Worm (Caenorhabditis elegans) whole organism, L1 larva: ENCODE results near the gene C24H11.1.
A peak's percentile ranks its signal among the peaks of the same experiment; 100 is the strongest.

Experiments
- C04F5.9 ChIP-seq: sonication (generic microtip); optimal IDR thresholded peaks from 2 replicates; lab custom pipeline; 2016; ENCODE audit warnings: missing genetic modification characterization, missing compliant biosample characterization
- C16A3.4 ChIP-seq: fragments of 150-350 bp; optimal IDR thresholded peaks from 2 replicates; lab custom pipeline; 2014; ENCODE audit warnings: missing biosample characterization, missing genetic modification characterization
- F16B12.6 ChIP-seq: fragments of 150-350 bp; optimal IDR thresholded peaks from 2 replicates; lab custom pipeline; 2014; ENCODE audit warnings: missing biosample characterization, missing genetic modification characterization
- Y116A8C.19 ChIP-seq: sonication (generic microtip); optimal IDR thresholded peaks from 2 replicates; lab custom pipeline; 2016; ENCODE audit warnings: missing compliant biosample characterization, missing genetic modification characterization, borderline replicate concordance
- ceh-63 ChIP-seq: fragments of 200-800 bp; sonication (Bioruptor generic); optimal IDR thresholded peaks from 2 replicates; lab custom pipeline; 2018; ENCODE audit warnings: mild to moderate bottlenecking, missing genetic modification characterization, missing compliant biosample characterization
- ceh-88 ChIP-seq: fragments of 200-800 bp; sonication (Bioruptor generic); IDR thresholded peaks from 2 replicates; pipeline ENCODE4 v1.3.6; 2022; ENCODE audit warnings: missing genetic modification characterization, missing compliant biosample characterization
- ceh-90 ChIP-seq: sonication (generic microtip); optimal IDR thresholded peaks from 2 replicates; lab custom pipeline; 2016; ENCODE audit warnings: missing genetic modification characterization, missing compliant biosample characterization
- dsc-1 ChIP-seq: sonication (generic microtip); optimal IDR thresholded peaks from 2 replicates; lab custom pipeline; 2016; ENCODE audit warnings: mild to moderate bottlenecking, missing genetic modification characterization, missing compliant biosample characterization
- efl-1 ChIP-seq, 4 experiments: fragments of 150-350 bp; optimal IDR thresholded peaks in 3 of 4; peaks in 1 of 4; 1 replicate in 1 of 4; 2 replicates in 3 of 4; lab custom pipeline; 2014; ENCODE audit warnings: missing biosample characterization in 2 of 4, missing genetic modification characterization in 2 of 4, missing genetic modification reagents in 2 of 4
- elt-2 ChIP-seq: sonication (generic microtip); optimal IDR thresholded peaks from 2 replicates; lab custom pipeline; 2016; ENCODE audit warnings: missing genetic modification characterization, mild to moderate bottlenecking, inconsistent platforms, missing compliant biosample characterization, missing genetic modification reagents
- elt-3 ChIP-seq, 6 experiments: fragments of 150-350 bp in 1 of 6; sonication (generic microtip); optimal IDR thresholded peaks; 2 replicates each; lab custom pipeline; 2017 to 2018; ENCODE audit warnings: missing biosample characterization in 6 of 6, missing genetic modification characterization in 6 of 6, inconsistent platforms in 1 of 6
- fkh-10 ChIP-seq: sonication (generic microtip); optimal IDR thresholded peaks from 2 replicates; lab custom pipeline; 2017; ENCODE audit warnings: missing biosample characterization, missing genetic modification reagents, missing genetic modification characterization
- fkh-4 ChIP-seq: sonication (generic microtip); optimal IDR thresholded peaks from 2 replicates; lab custom pipeline; 2016; ENCODE audit warnings: missing compliant biosample characterization, missing genetic modification characterization, borderline replicate concordance
- grh-1 ChIP-seq: fragments of 200-800 bp; sonication (Bioruptor generic); IDR thresholded peaks from 2 replicates; pipeline ENCODE4 v1.3.6; 2022; ENCODE audit warnings: missing genetic modification reagents, missing genetic modification characterization, missing compliant biosample characterization
- hlh-4 ChIP-seq: sonication (generic microtip); optimal IDR thresholded peaks from 2 replicates; lab custom pipeline; 2016; ENCODE audit warnings: mild to moderate bottlenecking, missing genetic modification characterization, missing compliant biosample characterization
- hpl-2 ChIP-seq: fragments of 150-350 bp; optimal IDR thresholded peaks from 2 replicates; lab custom pipeline; 2014; ENCODE audit warnings: missing biosample characterization, missing genetic modification reagents, missing genetic modification characterization
- lin-14 ChIP-seq: fragments of 200-800 bp; sonication (Bioruptor generic); optimal IDR thresholded peaks from 2 replicates; lab custom pipeline; 2018; ENCODE audit warnings: mild to moderate bottlenecking, missing genetic modification characterization, moderate library complexity, missing compliant biosample characterization
- lin-35 ChIP-seq, 2 experiments: fragments of 150-350 bp; optimal IDR thresholded peaks; 2 replicates each; lab custom pipeline; 2014; ENCODE audit warnings: missing biosample characterization in 2 of 2, missing genetic modification characterization in 2 of 2, missing genetic modification reagents in 2 of 2
- mab-9 ChIP-seq: fragments of 200-800 bp; sonication (Bioruptor generic); IDR thresholded peaks from 2 replicates; pipeline ENCODE4 v1.3.6; 2022; ENCODE audit warnings: missing genetic modification reagents, missing genetic modification characterization, missing compliant biosample characterization
- mef-2 ChIP-seq: fragments of 150-350 bp; optimal IDR thresholded peaks from 2 replicates; lab custom pipeline; 2014; ENCODE audit warnings: missing biosample characterization, missing genetic modification characterization
- nhr-11 ChIP-seq: fragments of 150-350 bp; optimal IDR thresholded peaks from 2 replicates; lab custom pipeline; 2014; ENCODE audit warnings: missing biosample characterization, missing genetic modification characterization
- nhr-19 ChIP-seq: fragments of 200-800 bp; sonication (Bioruptor generic); conservative IDR thresholded peaks from 2 replicates; pipeline ENCODE4 v1.3.6; 2022; ENCODE audit warnings: missing genetic modification characterization, missing compliant biosample characterization
- nhr-20 ChIP-seq: sonication (generic microtip); optimal IDR thresholded peaks from 2 replicates; lab custom pipeline; 2016; ENCODE audit warnings: mild to moderate bottlenecking, missing genetic modification characterization, missing compliant biosample characterization
- nhr-237 ChIP-seq: fragments of 150-350 bp; optimal IDR thresholded peaks from 2 replicates; lab custom pipeline; 2014; ENCODE audit warnings: missing biosample characterization, missing genetic modification characterization
- nhr-71 ChIP-seq: sonication (generic microtip); optimal IDR thresholded peaks from 2 replicates; lab custom pipeline; 2016; ENCODE audit warnings: mild to moderate bottlenecking, missing genetic modification characterization, moderate library complexity, missing compliant biosample characterization
- nhr-84 ChIP-seq: sonication (generic microtip); optimal IDR thresholded peaks from 2 replicates; lab custom pipeline; 2017; ENCODE audit warnings: missing biosample characterization, missing genetic modification characterization
- nhr-85 ChIP-seq: sonication (generic microtip); peaks from one replicate; lab custom pipeline; 2016; ENCODE audit warnings: missing genetic modification characterization, inconsistent platforms, missing compliant biosample characterization
- pag-3 ChIP-seq: sonication (generic microtip); optimal IDR thresholded peaks from 2 replicates; lab custom pipeline; 2017; ENCODE audit warnings: missing genetic modification characterization, mild to moderate bottlenecking, missing compliant biosample characterization, antibody characterized with exemption, borderline replicate concordance; ENCODE audit not compliant: insufficient read depth
- pax-3 ChIP-seq: fragments of 200-800 bp; sonication (Bioruptor generic); optimal IDR thresholded peaks from 2 replicates; lab custom pipeline; 2018; ENCODE audit warnings: mild to moderate bottlenecking, missing genetic modification characterization, moderate library complexity, missing compliant biosample characterization
- pqm-1 ChIP-seq: sonication (generic microtip); optimal IDR thresholded peaks from 3 replicates; lab custom pipeline; 2017; ENCODE audit warnings: missing biosample characterization, missing genetic modification characterization
- rnt-1 ChIP-seq: sonication (generic microtip); optimal IDR thresholded peaks from 2 replicates; lab custom pipeline; 2016; ENCODE audit warnings: mild to moderate bottlenecking, missing genetic modification characterization, moderate library complexity, missing compliant biosample characterization
- snpc-4 ChIP-seq: fragments of 150-350 bp; optimal IDR thresholded peaks from 2 replicates; lab custom pipeline; 2014; ENCODE audit warnings: missing biosample characterization, missing genetic modification characterization
- snu-23 ChIP-seq: sonication (generic microtip); optimal IDR thresholded peaks from 2 replicates; lab custom pipeline; 2016; ENCODE audit warnings: missing genetic modification characterization, missing compliant biosample characterization
- sptf-1 ChIP-seq: fragments of 150-350 bp; optimal IDR thresholded peaks from 2 replicates; lab custom pipeline; 2014; ENCODE audit warnings: missing biosample characterization, missing genetic modification characterization
- sup-37 ChIP-seq: fragments of 200-800 bp; sonication (Bioruptor generic); optimal IDR thresholded peaks from 2 replicates; lab custom pipeline; 2018; ENCODE audit warnings: mild to moderate bottlenecking, missing genetic modification characterization, missing compliant biosample characterization
- swsn-7 ChIP-seq: sonication (generic microtip); optimal IDR thresholded peaks from 2 replicates; lab custom pipeline; 2016; ENCODE audit warnings: missing genetic modification characterization, missing compliant biosample characterization
- zip-4 ChIP-seq: fragments of 200-800 bp; sonication (Bioruptor generic); optimal IDR thresholded peaks from 2 replicates; lab custom pipeline; 2018; ENCODE audit warnings: mild to moderate bottlenecking, missing genetic modification characterization, moderate library complexity, missing compliant biosample characterization

Gene C24H11.1

ce11 chrIII:11814653-11815052, 27.2 kb downstream of the C24H11.1 start (continued):
- TF ChIP-seq zip-4 (GFP tag; lab: Kevin White, UChicago) (no peak), grh-1 (no peak), ceh-90 (tag; lab: Kevin White, UChicago) (no peak), sup-37 (GFP tag; lab: Kevin White, UChicago) (no peak), pax-3 (tag; lab: Kevin White, UChicago) (no peak), mab-9 (GFP tag; lab: Robert Waterston, UW) (no peak), F16B12.6 (no peak), ceh-88 (no peak), ceh-63 (GFP tag; lab: Kevin White, UChicago) (no peak), hlh-4 (tag; lab: Kevin White, UChicago) (no peak), snu-23 (GFP tag; lab: Kevin White, UChicago) (peak; percentile 14), nhr-84 (tag; lab: Kevin White, UChicago) (no peak), dsc-1 (tag; lab: Kevin White, UChicago) (no peak), C16A3.4 (tag; lab: Kevin White, UChicago) (no peak), fkh-4 (tag; lab: Kevin White, UChicago) (no peak), Y116A8C.19 (tag; lab: Kevin White, UChicago) (no peak), lin-14 (GFP tag; lab: Kevin White, UChicago) (peak; percentile 65), lin-35 (GFP tag; optimal IDR thresholded peaks at IDR 0.05; lab: Kevin White, UChicago) (no peak), nhr-71 (no peak), swsn-7 (tag; lab: Kevin White, UChicago) (no peak)

ce11 chrIII:11816523-11817003, 29.1 kb downstream of the C24H11.1 start, which contains the start of gene C18D11.1:
Gene C18D11.1, plus strand, starts transcription at chrIII:11816573.
- TF ChIP-seq pqm-1 (tag; lab: Kevin White, UChicago) (no peak), lin-14 (GFP tag; lab: Kevin White, UChicago) (no peak), mef-2 (tag; lab: Kevin White, UChicago) (no peak), pag-3 (tag; lab: Kevin White, UChicago) (peak; percentile 47), fkh-10 (no peak), ceh-88 (no peak), rnt-1 (tag; lab: Kevin White, UChicago) (no peak), nhr-11 (tag; lab: Kevin White, UChicago) (no peak), mab-9 (GFP tag; lab: Robert Waterston, UW) (no peak), hlh-4 (tag; lab: Kevin White, UChicago) (no peak), dsc-1 (tag; lab: Kevin White, UChicago) (no peak), nhr-85 (tag; lab: Kevin White, UChicago) (peak; percentile 53), sptf-1 (tag; lab: Kevin White, UChicago) (no peak), elt-2 (tag; lab: Kevin White, UChicago) (no peak), elt-3 (tag; optimal IDR thresholded peaks at IDR 0.05; lab: Kevin White, UChicago) (no peak), hpl-2 (GFP tag; lab: Kevin White, UChicago) (no peak), snu-23 (GFP tag; lab: Kevin White, UChicago) (no peak), C04F5.9 (tag; lab: Kevin White, UChicago) (no peak)

DNA sequence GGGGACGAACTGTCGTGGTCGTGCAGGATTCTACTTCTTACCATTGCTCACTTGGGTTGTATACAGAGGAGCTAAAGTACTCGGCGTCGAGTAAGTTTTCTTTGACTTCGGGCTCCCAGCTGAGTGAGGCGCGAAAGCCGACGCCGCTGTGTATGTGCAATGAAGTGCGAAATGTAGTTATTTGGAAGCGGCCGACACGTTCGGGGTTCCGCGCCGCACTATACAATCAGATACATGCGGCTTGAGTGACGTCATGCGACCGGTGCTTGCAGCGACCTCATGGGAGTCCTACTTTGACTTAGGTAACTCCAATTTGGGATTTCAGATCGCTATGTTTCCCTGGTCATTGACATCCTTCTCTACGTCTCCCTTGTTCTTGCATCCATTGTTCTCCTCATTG, 30.4 kb downstream of the C24H11.1 start:
- TF ChIP-seq snpc-4 (tag; lab: Kevin White, UChicago) (peak; percentile 90), nhr-85 (tag; lab: Kevin White, UChicago) (no peak), efl-1 (optimal IDR thresholded peaks at IDR 0.05; lab: Kevin White, UChicago) (no peak), efl-1 (GFP tag; optimal IDR thresholded peaks at IDR 0.05 in 1 of 2; lab: Kevin White, UChicago) (no peak), swsn-7 (tag; lab: Kevin White, UChicago) (no peak), nhr-71 (peak; percentile 15)

ce11 chrIII:11822407-11822806, 34.9 kb downstream of the C24H11.1 start, which contains the start of gene maa-1:
Gene maa-1, minus strand, starts transcription at chrIII:11822526.
- no peak for TF ChIP-seq pag-3 (tag; lab: Kevin White, UChicago)
- no peak for TF ChIP-seq nhr-19 (GFP tag; lab: Robert Waterston, UW)
- TF ChIP-seq snu-23 (GFP tag; lab: Kevin White, UChicago): no peak
- no peak for TF ChIP-seq nhr-237 (tag; lab: Kevin White, UChicago)
- TF ChIP-seq nhr-20 (tag; lab: Kevin White, UChicago): peak; percentile 18
- TF ChIP-seq elt-2 (tag; lab: Kevin White, UChicago): peak; percentile 57
